Worm (Caenorhabditis elegans) whole organism, late embryonic: ENCODE measurements around the gene clec-78.

ENCODE experiments used
- ama-1 ChIP-seq: fragments of 150-350 bp; optimal IDR thresholded peaks from 2 replicates; lab custom pipeline; 2014
- ceh-9 ChIP-seq: sonication (generic microtip); optimal IDR thresholded peaks from 2 replicates; lab custom pipeline; 2016; ENCODE audit warnings: mild to moderate bottlenecking, missing genetic modification characterization, inconsistent platforms, missing compliant biosample characterization
- eyg-1 ChIP-seq: sonication (generic microtip); optimal IDR thresholded peaks from 2 replicates; lab custom pipeline; 2016; ENCODE audit warnings: missing genotype, missing genetic modification characterization, missing compliant biosample characterization
- hlh-15 ChIP-seq: sonication (generic microtip); optimal IDR thresholded peaks from 2 replicates; lab custom pipeline; 2016; ENCODE audit warnings: missing genetic modification characterization, missing compliant biosample characterization
- lin-11 ChIP-seq: fragments of 200-800 bp; sonication (Bioruptor generic); optimal IDR thresholded peaks from 2 replicates; lab custom pipeline; 2018; ENCODE audit warnings: mild to moderate bottlenecking, missing genetic modification characterization, missing compliant biosample characterization
- nfya-1 ChIP-seq: sonication (generic microtip); optimal IDR thresholded peaks from 2 replicates; lab custom pipeline; 2017; ENCODE audit warnings: missing genetic modification characterization, mild to moderate bottlenecking, missing compliant biosample characterization, antibody characterized with exemption, moderate library complexity
- nhr-11 ChIP-seq: fragments of 150-350 bp; optimal IDR thresholded peaks from 2 replicates; lab custom pipeline; 2014; ENCODE audit warnings: missing biosample characterization, missing genetic modification characterization
- unc-42 ChIP-seq: sonication (generic microtip); optimal IDR thresholded peaks from 2 replicates; lab custom pipeline; 2016; ENCODE audit warnings: missing genotype, missing genetic modification characterization, missing compliant biosample characterization
- unc-55 ChIP-seq: sonication (generic microtip); optimal IDR thresholded peaks from 2 replicates; lab custom pipeline; 2017; ENCODE audit warnings: missing biosample characterization, missing genetic modification reagents, missing genetic modification characterization
- zip-5 ChIP-seq: sonication (generic microtip); optimal IDR thresholded peaks from 2 replicates; lab custom pipeline; 2016; ENCODE audit warnings: missing genetic modification characterization, missing compliant biosample characterization

DNA sequence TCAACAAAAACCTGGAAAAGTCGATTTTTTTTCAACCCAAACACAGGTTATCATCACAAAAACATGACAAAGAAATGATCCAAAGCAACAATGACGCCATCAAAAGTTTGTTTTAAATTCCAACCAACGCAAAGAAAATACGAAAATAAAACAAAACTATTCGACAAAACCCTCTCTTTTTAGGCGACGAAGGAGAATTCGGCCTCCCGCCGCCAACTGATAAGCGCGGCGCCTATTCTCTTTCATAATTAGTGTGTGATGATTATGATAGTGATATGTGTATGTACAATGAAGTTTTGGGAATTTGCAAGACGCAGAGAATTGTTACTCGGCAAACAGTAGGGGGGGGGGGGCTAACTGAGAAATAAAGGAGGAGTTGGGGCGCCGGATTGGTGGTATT lies 40.4 kb downstream of the clec-78 start:
- TF ChIP-seq unc-42 (tag; lab: Kevin White, UChicago): no peak
- TF ChIP-seq nhr-11 (tag; lab: Kevin White, UChicago): no peak
- TF ChIP-seq eyg-1 (tag; lab: Kevin White, UChicago): no peak
- TF ChIP-seq zip-5 (tag; lab: Kevin White, UChicago): no peak
- TF ChIP-seq unc-55 (GFP tag; lab: Kevin White, UChicago): no peak
- no peak for TF ChIP-seq ceh-9 (tag; lab: Kevin White, UChicago)
- no peak for TF ChIP-seq hlh-15
- TF ChIP-seq lin-11 (tag; lab: Kevin White, UChicago): no peak
- no peak for TF ChIP-seq ama-1 (lab: Kevin White, UChicago)
- TF ChIP-seq nfya-1 (tag; lab: Kevin White, UChicago): no peak
